Worm (Caenorhabditis elegans): ENCODE measurements around the gene C04F6.9.

ce11 chrX:3369442-3369841 lies 32.4 kb upstream of the C04F6.9 start:
- no peak for TF ChIP-seq D2030.7 (GFP tag; IDR thresholded peaks at IDR 0.05)
- no peak for TF ChIP-seq lsl-1 (GFP tag; optimal IDR thresholded peaks at IDR 0.05)
- no peak for TF ChIP-seq ztf-28 (GFP tag; IDR thresholded peaks at IDR 0.05)
- no peak for TF ChIP-seq ztf-3 (GFP tag; optimal IDR thresholded peaks at IDR 0.05)
- TF ChIP-seq him-1 (tag; optimal IDR thresholded peaks at IDR 0.05), result no peak
- TF ChIP-seq hlh-12 (tag; optimal IDR thresholded peaks at IDR 0.05), result no peak
- TF ChIP-seq zfh-2 (GFP tag; conservative IDR thresholded peaks at IDR 0.05), result no peak
- no peak for TF ChIP-seq nfya-1 (tag; optimal IDR thresholded peaks at IDR 0.05; ENCODE audit: borderline replicate concordance, insufficient read depth)
- no peak for TF ChIP-seq mcd-1 (GFP tag; IDR thresholded peaks at IDR 0.05)
- no peak for TF ChIP-seq ceh-40 (GFP tag; IDR thresholded peaks at IDR 0.05)
- no peak for TF ChIP-seq ama-1 (optimal IDR thresholded peaks at IDR 0.05)
- no peak for TF ChIP-seq ama-1 (GFP tag; optimal IDR thresholded peaks at IDR 0.05)
- no peak for TF ChIP-seq egrh-3 (GFP tag; IDR thresholded peaks at IDR 0.05)
- no peak for TF ChIP-seq ztf-6 (GFP tag; IDR thresholded peaks at IDR 0.05)
- no peak for TF ChIP-seq bed-2 (GFP tag; IDR thresholded peaks at IDR 0.05)

Data from whole organism, young adult.